Worm (Caenorhabditis elegans): Measurements from ENCODE around the gene lmp-1.

ce11 chrX:6334602-6335001, 42.9 kb downstream of the lmp-1 start:
- no peak for TF ChIP-seq snpc-4 (tag; optimal IDR thresholded peaks at IDR 0.05)
- no peak for TF ChIP-seq zip-8 (tag; optimal IDR thresholded peaks at IDR 0.05)
- no peak for TF ChIP-seq ztf-11 (tag; optimal IDR thresholded peaks at IDR 0.05)
- TF ChIP-seq lin-13 (tag; optimal IDR thresholded peaks at IDR 0.05), result no peak
- TF ChIP-seq unc-62 (GFP tag; optimal IDR thresholded peaks at IDR 0.05), result no peak
- TF ChIP-seq lsy-2 (tag; optimal IDR thresholded peaks at IDR 0.05), result no peak
- no peak for TF ChIP-seq mab-5 (tag; optimal IDR thresholded peaks at IDR 0.05)
- TF ChIP-seq mep-1 (tag; optimal IDR thresholded peaks at IDR 0.05), result no peak
- no peak for TF ChIP-seq nhr-28 (tag; optimal IDR thresholded peaks at IDR 0.05)
- TF ChIP-seq nhr-237 (tag; optimal IDR thresholded peaks at IDR 0.05), result no peak
- no peak for TF ChIP-seq mls-2 (tag; optimal IDR thresholded peaks at IDR 0.05)
